Worm (Caenorhabditis elegans) whole organism, L1 larva: ENCODE data around the gene F48E3.2.

Source experiments
- elt-3 ChIP-seq, 6 experiments: fragments of 150-350 bp in 1 of 6; sonication (generic microtip); optimal IDR thresholded peaks; 2 replicates each; lab custom pipeline; 2017 to 2018; ENCODE audit warnings: missing biosample characterization in 6 of 6, missing genetic modification characterization in 6 of 6, inconsistent platforms in 1 of 6
- nhr-19 ChIP-seq: fragments of 200-800 bp; sonication (Bioruptor generic); conservative IDR thresholded peaks from 2 replicates; pipeline ENCODE4 v1.3.6; 2022; ENCODE audit warnings: missing genetic modification characterization, missing compliant biosample characterization
- pag-3 ChIP-seq: sonication (generic microtip); optimal IDR thresholded peaks from 2 replicates; lab custom pipeline; 2017; ENCODE audit warnings: missing genetic modification characterization, mild to moderate bottlenecking, missing compliant biosample characterization, antibody characterized with exemption, borderline replicate concordance; ENCODE audit not compliant: insufficient read depth
- snpc-4 ChIP-seq: fragments of 150-350 bp; optimal IDR thresholded peaks from 2 replicates; lab custom pipeline; 2014; ENCODE audit warnings: missing biosample characterization, missing genetic modification characterization
- unc-130 ChIP-seq: fragments of 150-350 bp; optimal IDR thresholded peaks from 2 replicates; lab custom pipeline; 2017; ENCODE audit warnings: missing biosample characterization, missing genetic modification characterization, inconsistent platforms

- TF ChIP-seq snpc-4 (tag; lab: Kevin White, UChicago) (no peak), nhr-19 (GFP tag; lab: Robert Waterston, UW) (no peak), elt-3 (tag; optimal IDR thresholded peaks at IDR 0.05; lab: Kevin White, UChicago) (no peak), unc-130 (tag; lab: Kevin White, UChicago) (no peak), pag-3 (tag; lab: Kevin White, UChicago) (no peak)
Observed at ce11 chrX:7457154-7457674, 35.7 kb downstream of the F48E3.2 start.
